Comparison of ENCODE assay signal across 2 fruit fly cellular contexts in the genomic region with DNA sequence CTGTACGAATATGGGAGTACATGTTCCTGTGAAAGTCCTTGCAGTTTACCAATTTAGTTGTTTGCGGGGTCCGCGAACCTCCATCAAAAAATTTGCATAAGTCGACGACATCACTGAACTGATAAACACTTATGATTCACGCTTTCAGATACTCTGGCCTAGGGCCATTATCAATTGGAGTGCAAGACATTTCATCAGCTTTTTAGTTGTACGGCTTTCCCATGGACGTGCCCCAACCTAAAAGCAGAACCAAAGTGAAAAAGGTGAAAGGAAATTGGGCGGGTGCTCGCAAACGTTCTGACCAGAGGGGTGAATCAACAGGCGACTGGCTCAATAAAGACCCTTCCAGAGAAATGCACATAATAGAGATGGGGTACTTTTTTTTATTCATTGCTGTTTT.
TF ChIP-seq lines count a peak whose summit lies in the region.

No protein-coding gene starts in this region.

- TF ChIP-seq CTCF in whole organism, embryonic (GFP tag; optimal IDR thresholded peaks at IDR 0.05; lab: Kevin White, UChicago), result no peak

TF ChIP-seq in whole organism, embryonic, 481 proteins besides CTCF, POLR2A, EP300 and RAD21:
- peak; percentile 78 for TF ChIP-seq Ets65A (GFP tag; lab: Kevin White, UChicago)
- peak; percentile 20 for TF ChIP-seq scrt (GFP tag; optimal IDR thresholded peaks at IDR 0.05; lab: Kevin White, UChicago)
- no peak for TF ChIP-seq CG12155 (GFP tag; optimal IDR thresholded peaks at IDR 0.05; lab: Kevin White, UChicago)
- TF ChIP-seq CG2199 (GFP tag; IDR thresholded peaks at IDR 0.05; lab: Robert Waterston, UW), result peak; percentile 83; the same call in 2 of the 3 replicates

TF ChIP-seq in whole organism, prepupa, 60 proteins besides CTCF, POLR2A, EP300 and RAD21:
- no peak for TF ChIP-seq Eip93F (GFP tag; optimal IDR thresholded peaks at IDR 0.05; lab: Kevin White, UChicago)
- TF ChIP-seq dsx (GFP tag; optimal IDR thresholded peaks at IDR 0.05; lab: Kevin White, UChicago; ENCODE audit: poor library complexity, severe bottlenecking), result no peak
- peak; percentile 7 for TF ChIP-seq Eip78C (GFP tag; lab: Kevin White, UChicago)
- TF ChIP-seq acj6 (GFP tag; optimal IDR thresholded peaks at IDR 0.05; lab: Kevin White, UChicago), result no peak
- no peak for TF ChIP-seq CG3919 (GFP tag; optimal IDR thresholded peaks at IDR 0.05; lab: Kevin White, UChicago)
- no peak for TF ChIP-seq Gug (GFP tag; IDR thresholded peaks at IDR 0.05; lab: Robert Waterston, UW)
- TF ChIP-seq Hr39 (GFP tag; optimal IDR thresholded peaks at IDR 0.05; lab: Kevin White, UChicago), result no peak
